Fruit fly (Drosophila melanogaster): ENCODE data around the gene Cdk12.
A peak's percentile ranks its signal among the peaks of the same experiment; 100 is the strongest.

Gene Cdk12

dm6 chr3L:21539245-21540196, 23.4 kb downstream of the Cdk12 start, which contains the start of the genes COX8 and VhaM9.7-b (continued):
- TF ChIP-seq inv (GFP tag; IDR thresholded peaks at IDR 0.05; ENCODE audit: partially characterized antibody), result peak; percentile 65; the same call in 1 of the 2 replicates
- 0 out of 2 replicates have a peak, but pooled peaks have one; percentile 6 for TF ChIP-seq CG17328 (GFP tag; IDR thresholded peaks at IDR 0.05)
- TF ChIP-seq Nf-YC (tag; optimal IDR thresholded peaks at IDR 0.05), result peak; percentile 63
- TF ChIP-seq sens-2 (GFP tag; IDR thresholded peaks at IDR 0.05), result no peak
- no peak for TF ChIP-seq Lpt (GFP tag; optimal IDR thresholded peaks at IDR 0.05)
- TF ChIP-seq E2f1 (GFP tag; IDR thresholded peaks at IDR 0.05), result peak; percentile 41
- TF ChIP-seq CG18476 (GFP tag; optimal IDR thresholded peaks at IDR 0.05), result peak; percentile 14
- TF ChIP-seq CG34422 (GFP tag; IDR thresholded peaks at IDR 0.05), result peak; percentile 66
- no peak for TF ChIP-seq Adf1 (GFP tag; IDR thresholded peaks at IDR 0.05)
- peak; percentile 35 for TF ChIP-seq CG8089 (GFP tag; optimal IDR thresholded peaks at IDR 0.05)
- peak; percentile 20 for TF ChIP-seq kay (GFP tag; optimal IDR thresholded peaks at IDR 0.05)
- peak; percentile 59 for TF ChIP-seq pnt (GFP tag; optimal IDR thresholded peaks at IDR 0.05)
- peak; percentile 11; the same call in 1 of the 2 replicates for TF ChIP-seq aop (GFP tag; IDR thresholded peaks at IDR 0.05)
- TF ChIP-seq CG8290 (GFP tag; optimal IDR thresholded peaks at IDR 0.05), result peak; percentile 42
- TF ChIP-seq CG8290 (tag; optimal IDR thresholded peaks at IDR 0.05), result peak; percentile 51 to 86
- peak; percentile 13 for TF ChIP-seq CG3838 (GFP tag; optimal IDR thresholded peaks at IDR 0.05)
- no peak; the same call in none of the 2 replicates for TF ChIP-seq CG11085 (GFP tag; IDR thresholded peaks at IDR 0.05)
- peak; percentile 45 for TF ChIP-seq CG3281 (GFP tag; optimal IDR thresholded peaks at IDR 0.05)
- TF ChIP-seq Stat92E (GFP tag; optimal IDR thresholded peaks at IDR 0.05), result no peak
- TF ChIP-seq hkb (optimal IDR thresholded peaks at IDR 0.05), result no peak
- peak; percentile 27; the same call in 1 of the 2 replicates for TF ChIP-seq hkb (GFP tag; IDR thresholded peaks at IDR 0.05)
- no peak for TF ChIP-seq CG11398 (GFP tag; optimal IDR thresholded peaks at IDR 0.05)
- peak; percentile 67 for TF ChIP-seq sob (GFP tag; IDR thresholded peaks at IDR 0.05)
- peak; percentile 68 for TF ChIP-seq CG4820 (GFP tag; optimal IDR thresholded peaks at IDR 0.05)
- TF ChIP-seq CG10979 (tag; optimal IDR thresholded peaks at IDR 0.05), result peak; percentile 37
- TF ChIP-seq PHDP (tag; optimal IDR thresholded peaks at IDR 0.05), result peak; percentile 58
- TF ChIP-seq NC2β (GFP tag; optimal IDR thresholded peaks at IDR 0.05), result peak; percentile 24
- 0 out of 3 replicates have a peak, but pooled peaks have one; percentile 15 for TF ChIP-seq croc (GFP tag; conservative IDR thresholded peaks at IDR 0.05)
- TF ChIP-seq CG16815 (GFP tag; optimal IDR thresholded peaks at IDR 0.05), result peak; percentile 45
- no peak for TF ChIP-seq ac (GFP tag; optimal IDR thresholded peaks at IDR 0.05)
- peak; percentile 38 for TF ChIP-seq lbe (GFP tag; optimal IDR thresholded peaks at IDR 0.05)
- peak; percentile 48; the same call in 1 of the 2 replicates for TF ChIP-seq Atf6 (GFP tag; IDR thresholded peaks at IDR 0.05)
- peak; percentile 61; the same call in 1 of the 2 replicates for TF ChIP-seq CG10366 (GFP tag; IDR thresholded peaks at IDR 0.05)
- peak; percentile 62 for TF ChIP-seq CG10267 (tag; optimal IDR thresholded peaks at IDR 0.05)
- peak; percentile 77 for TF ChIP-seq phol (tag; optimal IDR thresholded peaks at IDR 0.05)
- peak; percentile 45 for TF ChIP-seq ssp (GFP tag; IDR thresholded peaks at IDR 0.05)
- TF ChIP-seq CG13775 (GFP tag; optimal IDR thresholded peaks at IDR 0.05), result peak; percentile 76
- TF ChIP-seq z (GFP tag; IDR thresholded peaks at IDR 0.05), result no peak
- no peak for TF ChIP-seq CG6175 (GFP tag; IDR thresholded peaks at IDR 0.05)
- peak; percentile 65 for TF ChIP-seq CG12155 (GFP tag; optimal IDR thresholded peaks at IDR 0.05)
- no peak for TF ChIP-seq CG18262 (tag; optimal IDR thresholded peaks at IDR 0.05)
- TF ChIP-seq ATbp (GFP tag; optimal IDR thresholded peaks at IDR 0.05), result no peak
- no peak for TF ChIP-seq corto (GFP tag; optimal IDR thresholded peaks at IDR 0.05)
- no peak for TF ChIP-seq CG7987 (GFP tag; optimal IDR thresholded peaks at IDR 0.05)
- no peak for TF ChIP-seq gcm (GFP tag; optimal IDR thresholded peaks at IDR 0.05)
- TF ChIP-seq cas (GFP tag; IDR thresholded peaks at IDR 0.05), result no peak
- TF ChIP-seq Hr3 (GFP tag; optimal IDR thresholded peaks at IDR 0.05), result peak; percentile 60
- TF ChIP-seq HLH54F (GFP tag; optimal IDR thresholded peaks at IDR 0.05), result peak; percentile 72
- TF ChIP-seq Rfx (GFP tag; IDR thresholded peaks at IDR 0.05), result peak; percentile 74

Measured in whole organism, embryonic.